Fruit fly (Drosophila melanogaster) whole organism: ENCODE measurements around the gene nmdyn-D7.

ENCODE experiments used
- CG8478 ChIP-seq: fragments of >200 bp; optimal IDR thresholded peaks from 2 replicates; lab custom pipeline; 2018; ENCODE audit warnings: inconsistent platforms
- Dll ChIP-seq: fragments of >200 bp; optimal IDR thresholded peaks from 2 replicates; lab custom pipeline; 2017
- EcR ChIP-seq, 2 experiments: fragments of >200 bp; optimal IDR thresholded peaks; 2 replicates each; lab custom pipeline; 2017; ENCODE audit warnings: missing biosample characterization in 2 of 2, missing genetic modification characterization in 2 of 2, missing genetic modification reagents in 2 of 2
- pan ChIP-seq: fragments of >200 bp; optimal IDR thresholded peaks from 2 replicates; lab custom pipeline; 2017
- psq ChIP-seq: fragments of >200 bp; optimal IDR thresholded peaks from 2 replicates; lab custom pipeline; 2017
- usp ChIP-seq: fragments of >200 bp; optimal IDR thresholded peaks from 2 replicates; lab custom pipeline; 2017; ENCODE audit warnings: missing biosample characterization, missing genetic modification characterization, mixed read lengths

dm6 chr3R:9640313-9640712 lies 39.4 kb upstream of the nmdyn-D7 start:
- TF ChIP-seq EcR (GFP tag; optimal IDR thresholded peaks at IDR 0.05; lab: Kevin White, UChicago) (no peak), psq (lab: Kevin White, UChicago) (no peak), Dll (lab: Kevin White, UChicago) (no peak), CG8478 (lab: Kevin White, UChicago) (no peak), usp (no peak), pan (no peak)
